Fruit fly (Drosophila melanogaster): ENCODE data around the gene CG13001.

CG13001 gene

DNA sequence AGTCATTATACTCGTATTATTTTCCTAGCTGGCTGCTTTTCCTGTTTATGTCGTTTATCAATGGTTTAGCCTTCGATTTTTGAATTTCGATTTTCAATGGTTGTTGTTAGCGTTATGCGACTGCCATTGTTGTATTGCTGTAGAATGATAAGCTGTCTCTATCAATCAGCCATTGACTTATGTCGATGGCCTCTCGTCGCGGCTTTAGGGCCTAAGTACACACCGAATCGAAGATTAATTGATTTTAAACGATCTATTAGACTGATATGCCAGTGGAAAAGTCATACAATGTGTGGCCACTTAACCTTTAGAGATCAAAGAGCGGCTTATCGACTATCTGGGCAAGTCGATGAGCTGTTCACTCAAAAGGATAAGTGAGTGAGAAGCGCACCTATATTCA, 20.0 kb downstream of the CG13001 start:
- no peak for TF ChIP-seq pad (GFP tag; optimal IDR thresholded peaks at IDR 0.05)
- TF ChIP-seq CG1620 (GFP tag; optimal IDR thresholded peaks at IDR 0.05) = no peak
- TF ChIP-seq tj (GFP tag; optimal IDR thresholded peaks at IDR 0.05) = no peak
- no peak for TF ChIP-seq CG11617 (GFP tag; optimal IDR thresholded peaks at IDR 0.05)
- no peak for TF ChIP-seq bab1 (GFP tag; optimal IDR thresholded peaks at IDR 0.05)
- no peak for TF ChIP-seq cic (GFP tag; optimal IDR thresholded peaks at IDR 0.05)
- TF ChIP-seq toe (GFP tag; optimal IDR thresholded peaks at IDR 0.05) = no peak
- TF ChIP-seq CG12768 (GFP tag; optimal IDR thresholded peaks at IDR 0.05) = no peak
- TF ChIP-seq Hr96 (GFP tag; optimal IDR thresholded peaks at IDR 0.05) = no peak
- no peak for TF ChIP-seq CG33017 (tag; optimal IDR thresholded peaks at IDR 0.05)
- TF ChIP-seq Mnt (GFP tag; optimal IDR thresholded peaks at IDR 0.05) = no peak
- no peak for TF ChIP-seq cnc (optimal IDR thresholded peaks at IDR 0.05)
- no peak for TF ChIP-seq Clk (GFP tag; optimal IDR thresholded peaks at IDR 0.05)
- TF ChIP-seq ovo (GFP tag; optimal IDR thresholded peaks at IDR 0.05) = no peak
- TF ChIP-seq CG7045 (GFP tag; optimal IDR thresholded peaks at IDR 0.05) = no peak
- TF ChIP-seq Crg-1 (GFP tag; optimal IDR thresholded peaks at IDR 0.05) = no peak

DNA sequence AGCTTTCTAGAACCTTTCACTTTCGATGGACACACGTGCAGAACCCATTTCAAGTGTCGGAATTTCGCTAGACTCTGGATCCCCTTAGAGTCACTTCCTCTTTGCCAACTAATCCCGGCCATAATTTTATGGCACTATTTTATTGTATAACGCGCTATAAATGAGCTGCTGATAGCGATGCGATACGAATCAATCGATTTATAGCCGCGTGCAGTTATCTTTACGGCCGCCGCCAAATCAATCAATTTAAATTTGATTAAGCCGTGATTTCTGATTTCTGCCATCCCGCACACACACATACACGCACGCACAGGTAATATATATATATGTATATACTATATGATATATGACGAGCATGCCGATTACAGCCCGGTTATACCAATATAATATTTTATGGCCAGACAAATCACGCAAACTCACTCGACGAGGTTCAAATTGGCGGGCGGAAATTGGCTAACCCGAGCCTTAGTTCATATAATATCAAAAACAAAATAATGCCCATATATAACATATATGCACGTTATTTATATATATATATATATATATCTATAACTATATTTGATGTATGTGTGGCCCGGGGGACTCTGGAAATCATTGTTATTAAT, 21.9 kb downstream of the CG13001 start:
- TF ChIP-seq CG11617 (GFP tag; optimal IDR thresholded peaks at IDR 0.05) (no peak), cic (GFP tag; optimal IDR thresholded peaks at IDR 0.05) (peak; percentile 5), CG14711 (tag; optimal IDR thresholded peaks at IDR 0.05) (no peak), cnc (optimal IDR thresholded peaks at IDR 0.05) (no peak), CG7101 (tag; optimal IDR thresholded peaks at IDR 0.05) (peak; percentile 55), CG1620 (GFP tag; optimal IDR thresholded peaks at IDR 0.05) (no peak), Mnt (GFP tag; optimal IDR thresholded peaks at IDR 0.05) (no peak)

DNA sequence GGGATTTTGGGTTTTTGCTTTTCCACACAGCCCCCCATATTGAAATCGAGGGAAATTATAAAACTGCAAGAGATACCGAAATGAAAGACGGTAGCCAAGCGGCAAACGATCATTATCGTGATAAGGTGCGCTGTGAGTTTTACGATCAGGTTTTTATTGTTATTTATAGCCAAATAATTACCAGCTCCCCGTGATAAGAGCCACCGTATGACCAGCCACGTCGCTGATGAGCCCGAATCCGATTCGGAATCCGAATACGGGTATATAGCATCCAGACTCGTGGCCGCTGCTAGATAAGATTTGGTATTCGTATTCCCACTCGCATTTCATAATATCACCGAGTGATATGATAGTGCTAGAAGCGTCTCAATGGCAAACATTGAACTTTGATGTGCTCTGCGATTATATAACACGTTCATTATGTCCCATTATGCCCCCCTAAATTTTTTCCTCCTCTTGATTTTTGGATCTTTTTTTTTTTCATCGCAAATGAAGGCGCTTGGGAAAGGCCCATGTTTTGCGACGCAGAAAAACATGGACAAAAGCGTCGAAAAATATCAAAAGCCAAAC, 23.8 kb downstream of the CG13001 start:
- TF ChIP-seq CG14711 (tag; optimal IDR thresholded peaks at IDR 0.05) (no peak), pad (GFP tag; optimal IDR thresholded peaks at IDR 0.05) (no peak), toe (GFP tag; optimal IDR thresholded peaks at IDR 0.05) (no peak), CG7101 (tag; optimal IDR thresholded peaks at IDR 0.05) (peak; percentile 7)

DNA sequence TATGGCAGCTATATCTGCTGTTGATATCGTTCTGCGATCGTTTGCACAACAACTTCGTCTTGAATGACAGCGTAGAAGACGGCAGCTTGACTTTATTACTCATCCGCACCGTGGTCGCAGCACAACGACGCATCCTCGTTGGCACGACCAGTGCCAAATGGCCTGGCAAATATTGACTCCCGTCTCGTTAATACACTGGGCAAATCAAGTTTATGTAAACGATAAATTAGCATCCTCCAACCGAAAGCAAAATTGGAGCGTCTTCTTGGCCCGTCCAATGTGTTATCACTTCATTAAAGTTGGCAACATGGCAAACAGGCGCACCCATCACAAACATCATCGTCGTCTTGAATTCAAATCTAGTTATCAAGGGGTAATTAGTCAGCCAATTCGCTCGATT, 25.2 kb downstream of the CG13001 start:
- TF ChIP-seq toe (GFP tag; optimal IDR thresholded peaks at IDR 0.05) (no peak), CG1620 (GFP tag; optimal IDR thresholded peaks at IDR 0.05) (no peak), CG11617 (GFP tag; optimal IDR thresholded peaks at IDR 0.05) (no peak), Mnt (GFP tag; optimal IDR thresholded peaks at IDR 0.05) (no peak), Clk (GFP tag; optimal IDR thresholded peaks at IDR 0.05) (no peak), CG7045 (GFP tag; optimal IDR thresholded peaks at IDR 0.05) (no peak), pad (GFP tag; optimal IDR thresholded peaks at IDR 0.05) (no peak), ovo (GFP tag; optimal IDR thresholded peaks at IDR 0.05) (no peak), CG5204 (GFP tag; optimal IDR thresholded peaks at IDR 0.05) (no peak), cnc (optimal IDR thresholded peaks at IDR 0.05) (no peak), Crg-1 (GFP tag; optimal IDR thresholded peaks at IDR 0.05) (no peak), Hr96 (GFP tag; optimal IDR thresholded peaks at IDR 0.05) (no peak), tj (GFP tag; optimal IDR thresholded peaks at IDR 0.05) (no peak), bab1 (GFP tag; optimal IDR thresholded peaks at IDR 0.05) (no peak), CG33017 (tag; optimal IDR thresholded peaks at IDR 0.05) (no peak), CG12768 (GFP tag; optimal IDR thresholded peaks at IDR 0.05) (no peak), kay (GFP tag; ENCODE audit: borderline replicate concordance) (no peak)

DNA sequence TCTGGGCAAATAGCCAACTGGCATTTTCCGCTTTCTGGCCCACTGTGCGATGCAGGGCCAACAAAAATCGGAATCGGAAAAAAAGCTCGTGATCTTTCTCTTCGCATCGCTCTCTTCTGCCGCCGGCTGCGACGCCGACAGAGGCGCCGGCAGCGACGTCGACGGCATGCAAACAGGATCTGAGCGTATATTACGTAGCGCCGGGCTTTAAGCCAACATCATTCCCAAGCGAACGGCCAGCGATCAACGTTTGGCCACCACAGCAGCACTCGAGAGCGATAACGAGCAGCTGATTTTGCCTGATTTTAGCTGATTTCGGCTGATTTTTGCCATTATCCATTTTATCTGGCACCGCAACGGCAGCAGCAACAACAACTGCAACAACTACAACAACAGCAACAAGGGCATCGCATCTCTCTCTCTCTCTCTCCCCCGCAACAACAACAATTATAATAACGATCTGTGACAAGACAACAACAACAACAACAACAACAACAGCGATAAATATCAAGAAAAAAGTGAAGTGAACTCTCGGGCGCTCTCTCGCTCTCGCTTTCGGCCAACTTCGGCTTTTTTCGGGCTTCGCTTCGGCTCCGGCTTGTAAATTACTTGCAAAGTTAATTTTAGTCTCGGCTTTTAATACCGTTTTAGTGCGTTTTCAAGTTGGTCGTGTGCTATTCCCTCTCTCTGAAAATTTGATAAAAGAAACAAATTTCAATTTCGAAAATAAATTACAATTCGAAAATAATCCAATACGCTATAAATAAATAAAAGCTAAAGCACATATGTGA, 29.5 kb downstream of the CG13001 start, which contains the start of gene CG4928:
TSS of gene CG4928 (plus strand) at position 216 of the 791 bp plus-strand sequence.
- TF ChIP-seq ovo (GFP tag; optimal IDR thresholded peaks at IDR 0.05) (peak; percentile 9), tj (GFP tag; optimal IDR thresholded peaks at IDR 0.05) (peak; percentile 35), Mnt (GFP tag; optimal IDR thresholded peaks at IDR 0.05) (no peak)

dm6 chrX:16911962-16912361, 30.7 kb downstream of the CG13001 start:
- TF ChIP-seq CG7045 (GFP tag; optimal IDR thresholded peaks at IDR 0.05) (no peak), CG12768 (GFP tag; optimal IDR thresholded peaks at IDR 0.05) (no peak), Hr96 (GFP tag; optimal IDR thresholded peaks at IDR 0.05) (no peak), cic (GFP tag; optimal IDR thresholded peaks at IDR 0.05) (no peak), Mnt (GFP tag; optimal IDR thresholded peaks at IDR 0.05) (no peak), tj (GFP tag; optimal IDR thresholded peaks at IDR 0.05) (no peak), pad (GFP tag; optimal IDR thresholded peaks at IDR 0.05) (no peak), CG11617 (GFP tag; optimal IDR thresholded peaks at IDR 0.05) (no peak), CG7101 (tag; optimal IDR thresholded peaks at IDR 0.05) (no peak), bab1 (GFP tag; optimal IDR thresholded peaks at IDR 0.05) (no peak)

DNA sequence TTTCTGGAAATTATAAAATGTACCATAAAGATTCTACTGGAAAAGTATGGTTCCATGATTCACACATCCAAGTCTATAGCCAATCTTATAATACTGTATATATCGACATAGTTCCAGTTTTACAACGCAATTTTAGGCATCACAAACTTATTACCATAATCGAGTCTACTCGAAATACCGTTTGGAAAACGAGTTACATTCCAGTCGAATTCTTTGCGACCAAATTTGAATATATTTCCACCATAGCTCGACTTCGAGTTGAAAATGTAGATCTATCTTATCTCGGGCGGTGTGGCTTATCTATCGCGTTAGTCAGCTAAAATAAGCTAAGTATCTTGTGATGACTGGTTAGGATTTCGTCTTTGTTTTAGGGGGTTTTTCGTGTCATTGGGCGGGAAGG, 32.8 kb downstream of the CG13001 start:
- no peak for TF ChIP-seq CG1620 (GFP tag; optimal IDR thresholded peaks at IDR 0.05)
- TF ChIP-seq Crg-1 (GFP tag; optimal IDR thresholded peaks at IDR 0.05) = no peak
- TF ChIP-seq ovo (GFP tag; optimal IDR thresholded peaks at IDR 0.05) = no peak
- no peak for TF ChIP-seq toe (GFP tag; optimal IDR thresholded peaks at IDR 0.05)
- no peak for TF ChIP-seq CG14711 (tag; optimal IDR thresholded peaks at IDR 0.05)
- TF ChIP-seq bab1 (GFP tag; optimal IDR thresholded peaks at IDR 0.05) = no peak
- TF ChIP-seq cic (GFP tag; optimal IDR thresholded peaks at IDR 0.05) = no peak
- TF ChIP-seq CG5204 (GFP tag; optimal IDR thresholded peaks at IDR 0.05) = no peak
- TF ChIP-seq CG11617 (GFP tag; optimal IDR thresholded peaks at IDR 0.05) = no peak
- TF ChIP-seq CG12768 (GFP tag; optimal IDR thresholded peaks at IDR 0.05) = no peak
- TF ChIP-seq CG7101 (tag; optimal IDR thresholded peaks at IDR 0.05) = no peak
- TF ChIP-seq Clk (GFP tag; optimal IDR thresholded peaks at IDR 0.05) = no peak
- no peak for TF ChIP-seq CG33017 (tag; optimal IDR thresholded peaks at IDR 0.05)
- no peak for TF ChIP-seq Mnt (GFP tag; optimal IDR thresholded peaks at IDR 0.05)
- no peak for TF ChIP-seq kay (GFP tag; ENCODE audit: borderline replicate concordance)
- TF ChIP-seq tj (GFP tag; optimal IDR thresholded peaks at IDR 0.05) = no peak

Measured in whole organism, adult.